Fruit fly (Drosophila melanogaster): Measurements from ENCODE around the gene CG13114.

Gene CG13114

dm6 chr2L:9545511-9545910 lies at the start of gene CG13114:
CG13114 (plus strand) TSS chr2L:9545811.
- TF ChIP-seq CTCF (optimal IDR thresholded peaks at IDR 0.05) (no peak), CG8478 (optimal IDR thresholded peaks at IDR 0.05) (no peak)

DNA sequence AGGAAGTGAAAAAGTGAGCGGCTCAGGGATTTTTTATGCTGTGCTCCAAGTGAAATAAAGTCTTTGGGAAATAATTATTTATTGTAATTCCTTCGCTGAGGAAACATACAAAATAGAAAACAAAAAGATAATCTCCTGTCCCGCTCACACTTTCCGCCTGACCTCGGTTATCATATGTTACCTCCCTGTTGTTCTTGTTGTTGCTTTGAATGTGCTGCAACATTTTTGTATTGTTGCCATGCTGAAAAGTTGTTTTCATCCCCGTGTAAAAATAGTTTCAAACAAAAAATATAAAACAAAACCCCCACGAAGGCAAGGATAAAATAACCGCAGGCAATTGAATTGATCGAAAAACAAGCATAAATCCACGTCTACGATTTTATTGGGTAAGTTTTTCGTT lies 49.7 kb upstream of the CG13114 start:
- TF ChIP-seq CTCF (optimal IDR thresholded peaks at IDR 0.05) (no peak), CG8478 (optimal IDR thresholded peaks at IDR 0.05) (no peak)

DNA sequence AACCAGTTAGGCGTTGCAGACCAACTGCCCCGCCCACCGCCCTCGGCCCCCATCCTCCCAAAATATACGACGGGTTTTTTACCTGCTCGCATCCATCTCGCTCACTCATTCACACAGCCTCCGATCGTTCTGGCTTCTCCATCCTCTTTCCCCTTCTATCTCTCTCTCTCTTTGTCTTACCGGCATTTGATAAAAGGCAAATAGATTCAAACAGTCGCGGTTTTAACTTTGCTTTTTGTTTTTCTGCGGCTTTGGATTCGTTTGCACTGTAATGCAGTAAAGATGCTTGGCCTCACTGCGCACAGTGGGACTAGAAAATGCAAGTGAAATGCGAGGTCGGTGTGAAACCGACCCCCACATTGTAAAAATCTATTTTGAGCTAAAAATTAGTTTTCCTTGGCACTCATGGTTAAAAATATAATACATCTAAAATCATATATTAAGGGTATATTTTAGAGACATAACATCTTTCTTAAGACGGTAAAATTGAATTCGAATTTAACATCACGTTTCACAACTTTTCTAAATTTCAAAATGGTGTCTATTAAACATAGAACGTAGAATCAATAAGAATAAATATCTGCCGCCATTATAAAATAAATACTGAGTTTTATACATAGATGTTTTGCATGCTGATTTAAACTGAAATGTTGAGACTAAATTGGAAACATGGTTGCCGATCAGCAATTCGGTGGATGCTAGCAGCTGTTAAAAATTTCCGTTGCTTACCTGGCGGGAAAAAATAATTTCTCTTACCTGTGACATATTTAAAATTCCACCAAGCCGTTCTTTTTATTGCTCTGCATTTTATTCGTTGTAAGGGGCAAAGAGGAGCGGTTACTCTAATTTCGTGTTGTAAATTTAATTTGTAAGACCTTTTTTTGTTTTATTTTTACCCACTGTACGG lies 49.0 kb upstream of the CG13114 start:
- TF ChIP-seq CTCF (optimal IDR thresholded peaks at IDR 0.05): no peak
- no peak for TF ChIP-seq CG8478 (optimal IDR thresholded peaks at IDR 0.05)

DNA sequence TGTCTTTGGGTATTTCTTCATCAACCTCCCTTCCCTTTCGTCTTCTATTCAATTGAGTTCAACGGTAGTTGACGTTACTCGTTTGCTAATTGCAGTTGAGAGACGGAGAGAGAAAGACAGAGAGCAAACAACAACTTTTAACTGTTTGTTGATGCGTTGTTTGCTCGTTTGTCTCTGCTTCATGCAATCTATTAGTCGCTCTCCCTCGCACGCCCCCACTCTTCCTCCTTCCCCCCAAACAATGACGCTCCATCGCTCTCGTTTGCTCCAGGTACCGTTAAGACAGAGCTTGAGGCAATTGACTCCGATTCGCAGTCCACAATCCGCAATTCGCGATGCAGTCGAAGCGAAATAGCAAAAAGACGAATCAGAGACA lies 48.3 kb upstream of the CG13114 start:
- TF ChIP-seq CG8478 (optimal IDR thresholded peaks at IDR 0.05) (no peak), CTCF (optimal IDR thresholded peaks at IDR 0.05) (no peak)

- no peak for TF ChIP-seq CTCF (optimal IDR thresholded peaks at IDR 0.05)
- no peak for TF ChIP-seq CG8478 (optimal IDR thresholded peaks at IDR 0.05)
Observed at dm6 chr2L:9498185-9498984, 47.2 kb upstream of the CG13114 start.

dm6 chr2L:9498985-9499249 lies 46.7 kb upstream of the CG13114 start:
- TF ChIP-seq CG8478 (optimal IDR thresholded peaks at IDR 0.05) (no peak), CTCF (optimal IDR thresholded peaks at IDR 0.05) (no peak)

dm6 chr2L:9500454-9500853 lies 45.2 kb upstream of the CG13114 start:
- no peak for TF ChIP-seq CG8478 (optimal IDR thresholded peaks at IDR 0.05)
- no peak for TF ChIP-seq CTCF (optimal IDR thresholded peaks at IDR 0.05)

- TF ChIP-seq CTCF (optimal IDR thresholded peaks at IDR 0.05) (no peak), CG8478 (optimal IDR thresholded peaks at IDR 0.05) (no peak)
Observed at dm6 chr2L:9502786-9503443, 42.7 kb upstream of the CG13114 start.

dm6 chr2L:9505372-9506103 lies 40.1 kb upstream of the CG13114 start:
- TF ChIP-seq CG8478 (optimal IDR thresholded peaks at IDR 0.05) (no peak), CTCF (optimal IDR thresholded peaks at IDR 0.05) (no peak)

- TF ChIP-seq CG8478 (optimal IDR thresholded peaks at IDR 0.05): no peak
- no peak for TF ChIP-seq CTCF (optimal IDR thresholded peaks at IDR 0.05)
Observed at dm6 chr2L:9506535-9507036, 39.0 kb upstream of the CG13114 start.

dm6 chr2L:9508547-9509197 lies 36.9 kb upstream of the CG13114 start:
- no peak for TF ChIP-seq CG8478 (optimal IDR thresholded peaks at IDR 0.05)
- no peak for TF ChIP-seq CTCF (optimal IDR thresholded peaks at IDR 0.05)

DNA sequence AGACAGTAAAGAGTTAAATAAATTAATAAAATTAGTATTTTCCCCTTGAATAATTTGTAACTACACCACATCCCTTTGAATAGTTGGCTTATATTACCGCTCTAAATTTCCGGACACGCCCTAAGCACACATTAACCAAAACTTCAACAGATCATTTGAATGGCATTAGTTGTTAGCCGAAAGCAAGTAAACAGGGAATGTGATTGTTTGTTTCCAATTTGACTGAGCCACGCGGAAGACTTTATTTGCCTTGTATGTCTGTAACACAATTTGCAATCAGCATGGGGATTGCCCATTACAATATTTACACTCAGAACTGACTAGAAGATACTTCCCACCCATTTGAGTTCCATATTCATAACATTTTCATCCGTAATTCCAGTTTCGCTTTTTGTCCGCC lies 36.0 kb upstream of the CG13114 start:
- no peak for TF ChIP-seq CTCF (optimal IDR thresholded peaks at IDR 0.05)
- TF ChIP-seq CG8478 (optimal IDR thresholded peaks at IDR 0.05): no peak

dm6 chr2L:9510429-9510828 lies 35.2 kb upstream of the CG13114 start:
- TF ChIP-seq CG8478 (optimal IDR thresholded peaks at IDR 0.05) (no peak), CTCF (optimal IDR thresholded peaks at IDR 0.05) (no peak)

Measured in S2 (cell line).